Worm (Caenorhabditis elegans): ENCODE results near the gene cwp-3.
A peak's percentile ranks its signal among the peaks of the same experiment; 100 is the strongest.

cwp-3 gene

ce11 chrV:4842544-4842943 is at the start of gene cwp-3, which contains the start of gene cwp-2:
Gene cwp-3 (plus strand): TSS chrV:4842836.
Gene cwp-2 (minus strand): TSS chrV:4842644.
- TF ChIP-seq B0310.2 (tag; optimal IDR thresholded peaks at IDR 0.05) (no peak), F13C5.2 (tag; optimal IDR thresholded peaks at IDR 0.05) (no peak), hmg-4 (GFP tag; optimal IDR thresholded peaks at IDR 0.05) (no peak), aly-1 (tag; optimal IDR thresholded peaks at IDR 0.05) (no peak), pes-1 (GFP tag; IDR thresholded peaks at IDR 0.05) (no peak), ets-7 (tag; optimal IDR thresholded peaks at IDR 0.05) (no peak), tbx-11 (GFP tag; IDR thresholded peaks at IDR 0.05) (no peak), scrt-1 (GFP tag; IDR thresholded peaks at IDR 0.05) (no peak)

- TF ChIP-seq B0310.2 (tag; optimal IDR thresholded peaks at IDR 0.05) (no peak), hnd-1 (tag; optimal IDR thresholded peaks at IDR 0.05) (no peak), ama-1 (optimal IDR thresholded peaks at IDR 0.05) (no peak), sea-1 (GFP tag; conservative IDR thresholded peaks at IDR 0.05) (no peak), flt-1 (GFP tag; IDR thresholded peaks at IDR 0.05) (no peak), hmg-4 (GFP tag; optimal IDR thresholded peaks at IDR 0.05) (no peak), ceh-36 (tag; optimal IDR thresholded peaks at IDR 0.05) (no peak), hmbx-1 (tag; optimal IDR thresholded peaks at IDR 0.05) (no peak)
Observed at ce11 chrV:4794308-4794707, 48.3 kb upstream of the cwp-3 start, which contains the start of gene R02F11.2. Gene R02F11.2 (plus strand): TSS chrV:4794599.

- TF ChIP-seq hnd-1 (tag; optimal IDR thresholded peaks at IDR 0.05) (no peak), sea-1 (GFP tag; conservative IDR thresholded peaks at IDR 0.05) (no peak), ets-7 (tag; optimal IDR thresholded peaks at IDR 0.05) (no peak), hmbx-1 (tag; optimal IDR thresholded peaks at IDR 0.05) (no peak)
Observed at ce11 chrV:4800794-4801193, 41.8 kb upstream of the cwp-3 start, which contains the start of gene R02F11.1. Gene R02F11.1 (plus strand): TSS chrV:4801094.

ce11 chrV:4801943-4802342 is 40.7 kb upstream of the cwp-3 start:
- TF ChIP-seq B0310.2 (tag; optimal IDR thresholded peaks at IDR 0.05) (no peak), scrt-1 (GFP tag; IDR thresholded peaks at IDR 0.05) (no peak), tbx-11 (GFP tag; IDR thresholded peaks at IDR 0.05) (no peak), aly-1 (tag; optimal IDR thresholded peaks at IDR 0.05) (no peak)

- TF ChIP-seq tbx-11 (GFP tag; IDR thresholded peaks at IDR 0.05) (no peak), ama-1 (optimal IDR thresholded peaks at IDR 0.05) (no peak), B0310.2 (tag; optimal IDR thresholded peaks at IDR 0.05) (no peak), scrt-1 (GFP tag; IDR thresholded peaks at IDR 0.05) (no peak), hnd-1 (tag; optimal IDR thresholded peaks at IDR 0.05) (no peak)
Observed at ce11 chrV:4805847-4806246, 36.8 kb upstream of the cwp-3 start, which contains the start of gene R02F11.3. Gene R02F11.3 (minus strand): TSS chrV:4805947.

ce11 chrV:4806859-4807258 is 35.8 kb upstream of the cwp-3 start:
- TF ChIP-seq hnd-1 (tag; optimal IDR thresholded peaks at IDR 0.05): no peak
- TF ChIP-seq tbx-11 (GFP tag; IDR thresholded peaks at IDR 0.05): no peak
- no peak for TF ChIP-seq hmg-4 (GFP tag; optimal IDR thresholded peaks at IDR 0.05)
- no peak for TF ChIP-seq ceh-36 (tag; optimal IDR thresholded peaks at IDR 0.05)
- TF ChIP-seq tra-4 (tag; optimal IDR thresholded peaks at IDR 0.05): no peak
- no peak for TF ChIP-seq tbx-37 (GFP tag; conservative IDR thresholded peaks at IDR 0.05)
- no peak for TF ChIP-seq B0310.2 (tag; optimal IDR thresholded peaks at IDR 0.05)
- no peak for TF ChIP-seq flt-1 (GFP tag; IDR thresholded peaks at IDR 0.05)
- TF ChIP-seq pes-1 (GFP tag; IDR thresholded peaks at IDR 0.05): no peak
- TF ChIP-seq F13C5.2 (tag; optimal IDR thresholded peaks at IDR 0.05): no peak
- no peak for TF ChIP-seq ceh-13 (GFP tag; optimal IDR thresholded peaks at IDR 0.05)
- no peak for TF ChIP-seq sea-1 (GFP tag; conservative IDR thresholded peaks at IDR 0.05)
- TF ChIP-seq hmbx-1 (tag; optimal IDR thresholded peaks at IDR 0.05): no peak
- no peak for TF ChIP-seq scrt-1 (GFP tag; IDR thresholded peaks at IDR 0.05)
- no peak for TF ChIP-seq ets-7 (tag; optimal IDR thresholded peaks at IDR 0.05)
- TF ChIP-seq ama-1 (optimal IDR thresholded peaks at IDR 0.05): no peak
- no peak for TF ChIP-seq aly-1 (tag; optimal IDR thresholded peaks at IDR 0.05)

ce11 chrV:4810653-4811052 is 32.0 kb upstream of the cwp-3 start:
- no peak for TF ChIP-seq ets-7 (tag; optimal IDR thresholded peaks at IDR 0.05)
- TF ChIP-seq ama-1 (optimal IDR thresholded peaks at IDR 0.05): no peak
- TF ChIP-seq hmg-4 (GFP tag; optimal IDR thresholded peaks at IDR 0.05): peak; percentile 54
- TF ChIP-seq hmbx-1 (tag; optimal IDR thresholded peaks at IDR 0.05): no peak

ce11 chrV:4813825-4814224 is 28.8 kb upstream of the cwp-3 start:
- TF ChIP-seq scrt-1 (GFP tag; IDR thresholded peaks at IDR 0.05) (no peak), hmbx-1 (tag; optimal IDR thresholded peaks at IDR 0.05) (no peak), ama-1 (optimal IDR thresholded peaks at IDR 0.05) (no peak), tbx-11 (GFP tag; IDR thresholded peaks at IDR 0.05) (no peak), tbx-37 (GFP tag; conservative IDR thresholded peaks at IDR 0.05) (no peak), F13C5.2 (tag; optimal IDR thresholded peaks at IDR 0.05) (no peak)

ce11 chrV:4818563-4818962 is 24.1 kb upstream of the cwp-3 start, which contains the start of gene ccep-97:
Gene ccep-97 (minus strand): TSS chrV:4818663.
- TF ChIP-seq flt-1 (GFP tag; IDR thresholded peaks at IDR 0.05) (no peak), hmg-4 (GFP tag; optimal IDR thresholded peaks at IDR 0.05) (no peak), tra-4 (tag; optimal IDR thresholded peaks at IDR 0.05) (no peak), scrt-1 (GFP tag; IDR thresholded peaks at IDR 0.05) (no peak), ama-1 (optimal IDR thresholded peaks at IDR 0.05) (no peak), sea-1 (GFP tag; conservative IDR thresholded peaks at IDR 0.05) (no peak), hnd-1 (tag; optimal IDR thresholded peaks at IDR 0.05) (no peak), tbx-11 (GFP tag; IDR thresholded peaks at IDR 0.05) (no peak), hmbx-1 (tag; optimal IDR thresholded peaks at IDR 0.05) (no peak), aly-1 (tag; optimal IDR thresholded peaks at IDR 0.05) (no peak), tbx-37 (GFP tag; conservative IDR thresholded peaks at IDR 0.05) (no peak), pes-1 (GFP tag; IDR thresholded peaks at IDR 0.05) (no peak), ceh-36 (tag; optimal IDR thresholded peaks at IDR 0.05) (no peak), ceh-13 (GFP tag; optimal IDR thresholded peaks at IDR 0.05) (no peak), B0310.2 (tag; optimal IDR thresholded peaks at IDR 0.05) (no peak), F13C5.2 (tag; optimal IDR thresholded peaks at IDR 0.05) (no peak)

Data from whole organism, early embryonic.